Worm (Caenorhabditis elegans) whole organism, dauer: ENCODE results near the gene C34C12.8.
"Not testable (repeated sequence)": the region's sequence is repeated elsewhere in the genome, so short reads cannot be mapped to it uniquely, and the experiment has no call there.

Source experiments
- unc-62 ChIP-seq: sonication (generic microtip); optimal IDR thresholded peaks from 2 replicates; lab custom pipeline; 2017; ENCODE audit warnings: missing biosample characterization, missing genetic modification reagents, missing genetic modification characterization

The C34C12.8 gene

ce11 chrIII:3460061-3460460 lies at the start of gene C34C12.8:
Gene C34C12.8, plus strand, starts transcription at chrIII:3460406.
- no peak for TF ChIP-seq unc-62 (GFP tag; lab: Kevin White, UChicago)

- no peak for TF ChIP-seq unc-62 (GFP tag; lab: Kevin White, UChicago)
These were observed 46.8 kb upstream of the C34C12.8 start for ce11 chrIII:3413437-3413836.

ce11 chrIII:3414412-3414811 lies 45.8 kb upstream of the C34C12.8 start:
- TF ChIP-seq unc-62 (GFP tag; lab: Kevin White, UChicago): no peak

- TF ChIP-seq unc-62 (GFP tag; lab: Kevin White, UChicago): no peak
These were observed 42.8 kb upstream of the C34C12.8 start for ce11 chrIII:3417453-3417852.

- TF ChIP-seq unc-62 (GFP tag; lab: Kevin White, UChicago): no peak
These were observed 41.3 kb upstream of the C34C12.8 start for ce11 chrIII:3418906-3419305.

ce11 chrIII:3423924-3424323 lies 36.3 kb upstream of the C34C12.8 start:
- TF ChIP-seq unc-62 (GFP tag; lab: Kevin White, UChicago): no peak

- TF ChIP-seq unc-62 (GFP tag; lab: Kevin White, UChicago): no peak
These were observed 34.8 kb upstream of the C34C12.8 start, which contains the start of gene metl-18 for ce11 chrIII:3425438-3425837. Gene metl-18, plus strand, starts transcription at chrIII:3425738.

ce11 chrIII:3426741-3427140 lies 33.5 kb upstream of the C34C12.8 start:
- TF ChIP-seq unc-62 (GFP tag; lab: Kevin White, UChicago): no peak

ce11 chrIII:3428574-3428973 lies 31.6 kb upstream of the C34C12.8 start:
- no peak for TF ChIP-seq unc-62 (GFP tag; lab: Kevin White, UChicago)

ce11 chrIII:3429761-3430160 lies 30.4 kb upstream of the C34C12.8 start:
- TF ChIP-seq unc-62 (GFP tag; lab: Kevin White, UChicago): no peak

ce11 chrIII:3430667-3431066 lies 29.5 kb upstream of the C34C12.8 start:
- TF ChIP-seq unc-62 (GFP tag; lab: Kevin White, UChicago): no peak

ce11 chrIII:3431385-3431784 lies 28.8 kb upstream of the C34C12.8 start, which contains the start of gene K01A11.1:
Gene K01A11.1, minus strand, starts transcription at chrIII:3431485.
- no peak for TF ChIP-seq unc-62 (GFP tag; lab: Kevin White, UChicago)

ce11 chrIII:3435152-3435551 lies 25.1 kb upstream of the C34C12.8 start:
- TF ChIP-seq unc-62 (GFP tag; lab: Kevin White, UChicago): no peak

- TF ChIP-seq unc-62 (GFP tag; lab: Kevin White, UChicago): no peak
These were observed 23.1 kb upstream of the C34C12.8 start for ce11 chrIII:3437139-3437538.

ce11 chrIII:3444139-3444538 lies 16.1 kb upstream of the C34C12.8 start, which contains the start of gene spe-41:
Gene spe-41, minus strand, starts transcription at chrIII:3444210.
- TF ChIP-seq unc-62 (GFP tag; lab: Kevin White, UChicago): no peak

ce11 chrIII:3452563-3453210 lies 7.5 kb upstream of the C34C12.8 start, which contains the start of the genes K01A11.3 and C34C12.12:
Gene K01A11.3, minus strand, starts transcription at chrIII:3452613.
Gene C34C12.12, plus strand, starts transcription at chrIII:3453194.
- TF ChIP-seq unc-62 (GFP tag; lab: Kevin White, UChicago): no peak

ce11 chrIII:3453486-3453885 lies 6.7 kb upstream of the C34C12.8 start, which contains the start of gene C34C12.2:
Gene C34C12.2, plus strand, starts transcription at chrIII:3453786.
- TF ChIP-seq unc-62 (GFP tag; lab: Kevin White, UChicago): not testable (repeated sequence)
